Fruit fly (Drosophila melanogaster) Kc167 (cell line): ENCODE measurements around the gene Snoo.

ENCODE experiments used
- Sin3A ChIP-seq: fragments of >200 bp; optimal IDR thresholded peaks from 2 replicates; lab custom pipeline; 2018; ENCODE audit warnings: missing external identifiers
- h ChIP-seq: fragments of >200 bp; optimal IDR thresholded peaks from 3 replicates; lab custom pipeline; 2018; ENCODE audit warnings: missing external identifiers

DNA sequence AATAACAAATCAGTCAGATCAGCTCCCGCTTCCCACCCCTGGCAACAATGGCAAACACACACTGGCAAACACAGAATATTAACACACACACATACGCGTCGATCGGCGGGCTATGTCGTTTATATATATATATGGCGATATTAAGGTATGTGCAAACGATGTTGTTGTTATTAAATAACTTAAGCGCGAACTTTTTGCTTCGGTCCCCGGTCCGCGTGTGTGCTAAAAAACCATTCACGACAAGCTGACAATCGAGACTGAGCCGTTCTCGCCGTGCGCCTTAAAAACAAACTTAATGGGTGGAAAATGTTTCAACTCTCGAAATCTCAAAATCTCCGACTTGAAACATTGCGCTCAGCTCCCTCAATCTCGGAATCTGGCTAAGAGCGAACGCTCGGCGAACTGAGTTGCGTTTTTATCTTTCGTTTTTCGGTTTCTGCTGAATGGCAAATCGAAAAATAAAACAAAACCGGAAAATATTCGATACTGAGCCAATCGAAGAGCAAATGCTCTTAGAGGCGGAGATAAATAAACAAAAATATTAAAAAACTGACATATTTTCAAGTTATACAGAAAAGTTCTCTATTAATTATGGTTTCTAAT lies 104.6 kb downstream of the Snoo start, which contains the start of gene spz3:
- TF ChIP-seq h (lab: Kevin White, UChicago) (no peak), Sin3A (no peak)
